Worm (Caenorhabditis elegans) whole organism, L1 larva: ENCODE measurements around the gene cyp-14A3.

Source experiments
- C04F5.9 ChIP-seq: sonication (generic microtip); optimal IDR thresholded peaks from 2 replicates; lab custom pipeline; 2016; ENCODE audit warnings: missing genetic modification characterization, missing compliant biosample characterization
- C16A3.4 ChIP-seq: fragments of 150-350 bp; optimal IDR thresholded peaks from 2 replicates; lab custom pipeline; 2014; ENCODE audit warnings: missing biosample characterization, missing genetic modification characterization
- F16B12.6 ChIP-seq: fragments of 150-350 bp; optimal IDR thresholded peaks from 2 replicates; lab custom pipeline; 2014; ENCODE audit warnings: missing biosample characterization, missing genetic modification characterization
- aha-1 ChIP-seq: fragments of 150-350 bp; optimal IDR thresholded peaks from 2 replicates; lab custom pipeline; 2014; ENCODE audit warnings: missing biosample characterization, missing genetic modification characterization
- ama-1 ChIP-seq: fragments of 150-350 bp; optimal IDR thresholded peaks from 2 replicates; lab custom pipeline; 2014
- blmp-1 ChIP-seq: fragments of 150-350 bp; optimal IDR thresholded peaks from 2 replicates; lab custom pipeline; 2014; ENCODE audit warnings: missing biosample characterization, missing genetic modification characterization
- efl-1 ChIP-seq, 4 experiments: fragments of 150-350 bp; optimal IDR thresholded peaks in 3 of 4; peaks in 1 of 4; 1 replicate in 1 of 4; 2 replicates in 3 of 4; lab custom pipeline; 2014; ENCODE audit warnings: missing biosample characterization in 2 of 4, missing genetic modification characterization in 2 of 4, missing genetic modification reagents in 2 of 4
- elt-2 ChIP-seq: sonication (generic microtip); optimal IDR thresholded peaks from 2 replicates; lab custom pipeline; 2016; ENCODE audit warnings: missing genetic modification characterization, mild to moderate bottlenecking, inconsistent platforms, missing compliant biosample characterization, missing genetic modification reagents
- hlh-17 ChIP-seq: fragments of 200-800 bp; sonication (Bioruptor generic); optimal IDR thresholded peaks from 2 replicates; lab custom pipeline; 2018; ENCODE audit warnings: missing genetic modification characterization, mild to moderate bottlenecking, missing compliant biosample characterization, moderate library complexity, borderline replicate concordance
- hlh-4 ChIP-seq: sonication (generic microtip); optimal IDR thresholded peaks from 2 replicates; lab custom pipeline; 2016; ENCODE audit warnings: mild to moderate bottlenecking, missing genetic modification characterization, missing compliant biosample characterization
- isw-1 ChIP-seq: fragments of 200-800 bp; sonication (Bioruptor generic); IDR thresholded peaks from 2 replicates; pipeline ENCODE4 v1.3.6; 2022; ENCODE audit warnings: missing genetic modification characterization, missing compliant biosample characterization
- lin-14 ChIP-seq: fragments of 200-800 bp; sonication (Bioruptor generic); optimal IDR thresholded peaks from 2 replicates; lab custom pipeline; 2018; ENCODE audit warnings: mild to moderate bottlenecking, missing genetic modification characterization, moderate library complexity, missing compliant biosample characterization
- lin-15B ChIP-seq: fragments of 150-350 bp; sonication (generic microtip); optimal IDR thresholded peaks from 3 replicates; lab custom pipeline; 2014; ENCODE audit warnings: missing biosample characterization, missing genetic modification characterization
- mab-9 ChIP-seq: fragments of 200-800 bp; sonication (Bioruptor generic); IDR thresholded peaks from 2 replicates; pipeline ENCODE4 v1.3.6; 2022; ENCODE audit warnings: missing genetic modification reagents, missing genetic modification characterization, missing compliant biosample characterization
- mep-1 ChIP-seq: fragments of 150-350 bp; optimal IDR thresholded peaks from 2 replicates; lab custom pipeline; 2014; ENCODE audit warnings: missing biosample characterization, missing genetic modification characterization
- nhr-20 ChIP-seq: sonication (generic microtip); optimal IDR thresholded peaks from 2 replicates; lab custom pipeline; 2016; ENCODE audit warnings: mild to moderate bottlenecking, missing genetic modification characterization, missing compliant biosample characterization
- nhr-237 ChIP-seq: fragments of 150-350 bp; optimal IDR thresholded peaks from 2 replicates; lab custom pipeline; 2014; ENCODE audit warnings: missing biosample characterization, missing genetic modification characterization
- nhr-71 ChIP-seq: sonication (generic microtip); optimal IDR thresholded peaks from 2 replicates; lab custom pipeline; 2016; ENCODE audit warnings: mild to moderate bottlenecking, missing genetic modification characterization, moderate library complexity, missing compliant biosample characterization
- nhr-77 ChIP-seq: fragments of 150-350 bp; optimal IDR thresholded peaks from 2 replicates; lab custom pipeline; 2014; ENCODE audit warnings: missing biosample characterization, missing genetic modification characterization
- nhr-84 ChIP-seq: sonication (generic microtip); optimal IDR thresholded peaks from 2 replicates; lab custom pipeline; 2017; ENCODE audit warnings: missing biosample characterization, missing genetic modification characterization
- nhr-85 ChIP-seq: sonication (generic microtip); peaks from one replicate; lab custom pipeline; 2016; ENCODE audit warnings: missing genetic modification characterization, inconsistent platforms, missing compliant biosample characterization
- rnt-1 ChIP-seq: sonication (generic microtip); optimal IDR thresholded peaks from 2 replicates; lab custom pipeline; 2016; ENCODE audit warnings: mild to moderate bottlenecking, missing genetic modification characterization, moderate library complexity, missing compliant biosample characterization
- skn-1 ChIP-seq: fragments of 150-350 bp; optimal IDR thresholded peaks from 2 replicates; lab custom pipeline; 2014; ENCODE audit warnings: missing biosample characterization, missing genetic modification characterization
- snu-23 ChIP-seq: sonication (generic microtip); optimal IDR thresholded peaks from 2 replicates; lab custom pipeline; 2016; ENCODE audit warnings: missing genetic modification characterization, missing compliant biosample characterization
- sox-4 ChIP-seq: sonication (generic microtip); optimal IDR thresholded peaks from 2 replicates; lab custom pipeline; 2016; ENCODE audit warnings: missing genetic modification characterization, missing compliant biosample characterization
- sup-37 ChIP-seq: fragments of 200-800 bp; sonication (Bioruptor generic); optimal IDR thresholded peaks from 2 replicates; lab custom pipeline; 2018; ENCODE audit warnings: mild to moderate bottlenecking, missing genetic modification characterization, missing compliant biosample characterization
- tbx-2 ChIP-seq: sonication (generic microtip); optimal IDR thresholded peaks from 2 replicates; lab custom pipeline; 2016; ENCODE audit warnings: missing genetic modification characterization, missing compliant biosample characterization
- unc-62 ChIP-seq: fragments of 150-350 bp; optimal IDR thresholded peaks from 2 replicates; lab custom pipeline; 2014; ENCODE audit warnings: missing biosample characterization, missing genetic modification reagents, missing genetic modification characterization
- unc-98 ChIP-seq: fragments of 200-800 bp; sonication (Bioruptor generic); IDR thresholded peaks from 2 replicates; pipeline ENCODE4 v1.3.6; 2022; ENCODE audit warnings: missing genetic modification characterization, missing compliant biosample characterization
- zag-1 ChIP-seq: fragments of 150-350 bp; optimal IDR thresholded peaks from 2 replicates; lab custom pipeline; 2014; ENCODE audit warnings: missing biosample characterization, missing genetic modification characterization
- ztf-4 ChIP-seq: fragments of 150-350 bp; optimal IDR thresholded peaks from 2 replicates; lab custom pipeline; 2014; ENCODE audit warnings: missing biosample characterization, missing genetic modification characterization

Gene cyp-14A3

DNA sequence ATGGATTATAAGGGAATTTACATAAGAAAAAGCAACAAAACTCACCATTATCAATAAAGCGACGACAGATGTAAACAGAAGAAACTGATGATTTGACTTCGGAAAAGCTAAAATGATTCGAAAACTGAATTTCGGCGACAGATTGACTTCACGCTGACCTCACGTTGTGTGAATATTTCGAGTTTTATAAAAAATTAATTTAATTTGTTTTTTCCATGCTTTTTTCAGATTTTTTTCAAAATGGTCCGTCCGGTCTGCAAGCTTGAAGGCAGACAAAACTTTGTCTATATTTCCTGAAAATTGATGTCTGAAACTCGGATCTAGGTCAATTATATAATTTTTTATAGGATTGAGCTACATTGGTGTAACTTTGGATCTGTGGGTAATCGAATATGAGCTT, 31.8 kb downstream of the cyp-14A3 start, which contains the start of gene K08H2.5:
TSS of gene K08H2.5 (minus strand) at position 101 of the 400 bp plus-strand sequence.
- TF ChIP-seq nhr-85 (tag; lab: Kevin White, UChicago) (no peak), elt-2 (tag; lab: Kevin White, UChicago) (no peak), ama-1 (lab: Kevin White, UChicago) (no peak), snu-23 (no peak), nhr-77 (tag; lab: Kevin White, UChicago) (no peak), unc-98 (GFP tag; lab: Robert Waterston, UW) (no peak), C04F5.9 (tag; lab: Kevin White, UChicago) (no peak), mab-9 (no peak)
- TF ChIP-seq, all 84 proteins: peak for 0

ce11 chrX:13238197-13238596, 35.8 kb downstream of the cyp-14A3 start, which contains the start of gene K08H2.4:
Gene K08H2.4, plus strand, starts transcription at chrX:13238497.
- TF ChIP-seq elt-2 (tag; lab: Kevin White, UChicago) (no peak), efl-1 (optimal IDR thresholded peaks at IDR 0.05; lab: Kevin White, UChicago) (no peak), efl-1 (GFP tag; optimal IDR thresholded peaks at IDR 0.05 in 1 of 2; lab: Kevin White, UChicago) (peak in 1 of 2 experiments; percentile 40)

- TF ChIP-seq sup-37 (GFP tag; lab: Kevin White, UChicago) (no peak), F16B12.6 (no peak)
Measured at ce11 chrX:13237102-13237501, 36.9 kb downstream of the cyp-14A3 start, which contains the start of gene K08H2.3. Gene K08H2.3, plus strand, starts transcription at chrX:13237402.

DNA sequence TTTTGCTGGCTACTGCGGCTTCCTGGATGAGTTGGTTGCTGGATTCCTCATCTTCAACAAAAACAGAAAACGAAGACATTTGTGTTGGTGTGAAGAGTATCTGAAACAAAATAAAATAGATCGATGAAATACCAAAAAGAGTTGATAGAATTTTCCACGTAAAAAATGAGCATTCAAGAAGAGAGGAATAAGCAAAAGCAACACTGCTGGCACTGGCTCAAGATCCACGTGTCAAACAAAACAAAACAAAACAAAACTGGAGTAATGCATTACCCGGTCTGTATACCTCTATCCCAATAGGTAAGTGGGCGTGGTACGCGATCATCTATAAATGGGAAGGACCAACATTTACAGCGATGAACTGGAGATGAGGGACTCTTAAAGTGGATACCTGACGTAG, 39.1 kb downstream of the cyp-14A3 start, which contains the start of gene K08H2.2:
TSS of gene K08H2.2 (minus strand) at position 101 of the 400 bp plus-strand sequence.
- TF ChIP-seq hlh-4 (tag; lab: Kevin White, UChicago) (no peak), zag-1 (tag; lab: Kevin White, UChicago) (no peak), hlh-17 (no peak), nhr-71 (tag; lab: Kevin White, UChicago) (no peak), rnt-1 (tag; lab: Kevin White, UChicago) (no peak), nhr-84 (tag; lab: Kevin White, UChicago) (no peak), elt-2 (tag; lab: Kevin White, UChicago) (no peak), ztf-4 (tag; lab: Kevin White, UChicago) (no peak), tbx-2 (tag; lab: Kevin White, UChicago) (no peak), nhr-237 (tag; lab: Kevin White, UChicago) (no peak), sox-4 (tag; lab: Kevin White, UChicago) (no peak)

DNA sequence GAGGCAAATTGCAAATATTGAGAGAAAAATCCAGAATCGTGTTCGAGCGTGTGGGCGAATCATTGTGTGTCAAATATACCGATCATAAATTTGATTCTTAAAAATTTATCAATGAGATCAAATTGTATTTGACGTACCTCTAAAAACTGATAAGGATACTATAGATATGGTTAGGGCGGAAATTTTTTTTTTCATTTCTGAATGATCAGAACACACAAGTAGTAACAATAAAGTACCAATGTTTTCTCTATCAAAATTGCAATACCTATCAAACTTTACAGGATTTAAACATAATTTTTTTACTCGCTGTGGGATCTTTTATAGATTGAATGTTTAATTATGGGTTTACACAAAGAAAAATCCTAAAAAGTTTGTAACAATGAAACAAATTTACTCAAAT, 41.7 kb downstream of the cyp-14A3 start, which contains the start of gene bgnt-1.5:
TSS of gene bgnt-1.5 (minus strand) at position 101 of the 400 bp plus-strand sequence.
- TF ChIP-seq isw-1 (no peak), nhr-237 (tag; lab: Kevin White, UChicago) (no peak), tbx-2 (tag; lab: Kevin White, UChicago) (no peak), nhr-20 (tag; lab: Kevin White, UChicago) (no peak), snu-23 (no peak), lin-15B (tag; lab: Kevin White, UChicago) (no peak)

ce11 chrX:13227778-13228177, 46.2 kb downstream of the cyp-14A3 start:
- TF ChIP-seq unc-62, result no peak
- no peak for TF ChIP-seq skn-1
- no peak for TF ChIP-seq sup-37 (GFP tag; lab: Kevin White, UChicago)

DNA sequence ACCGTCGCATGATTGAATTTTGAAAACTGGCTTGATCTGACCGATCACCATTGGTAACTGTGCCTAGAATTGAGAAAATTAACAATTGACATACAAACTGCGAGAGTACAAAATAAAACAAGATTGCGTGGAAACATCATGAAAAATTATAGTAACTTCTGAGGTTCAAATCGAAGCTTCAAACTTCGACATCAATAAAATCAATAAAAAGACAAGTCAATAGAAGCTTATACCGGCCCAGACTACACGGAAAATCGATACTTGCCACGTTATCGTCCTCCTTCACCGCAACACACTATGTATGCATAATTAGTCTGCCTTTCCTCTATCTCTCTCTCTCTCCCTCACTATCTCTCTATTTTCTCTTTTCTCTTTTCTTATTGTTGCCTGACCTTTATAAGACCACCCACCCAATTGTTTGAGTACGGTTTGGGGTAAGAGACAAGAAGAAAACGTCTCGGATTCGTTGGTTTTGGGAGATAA, 47.3 kb downstream of the cyp-14A3 start, which contains the start of gene skr-21:
TSS of gene skr-21 (minus strand) at position 51 of the 483 bp plus-strand sequence.
- TF ChIP-seq lin-14, result peak; percentile 6
- no peak for TF ChIP-seq aha-1 (tag; lab: Kevin White, UChicago)
- no peak for TF ChIP-seq C16A3.4 (tag; lab: Kevin White, UChicago)
- peak; percentile 76 for TF ChIP-seq blmp-1
- peak; percentile 46 for TF ChIP-seq mep-1 (tag; lab: Kevin White, UChicago)
- TF ChIP-seq, all 84 proteins: peak for 3
